Worm (Caenorhabditis elegans): ENCODE results near the gene tam-1.

tam-1 gene

ce11 chrV:4962968-4963367 is at the start of gene tam-1:
Gene tam-1 (minus strand): TSS chrV:4963102.
- TF ChIP-seq nhr-85 (tag) (peak; percentile 8), skn-1 (tag; optimal IDR thresholded peaks at IDR 0.05) (peak; percentile 10), lin-14 (GFP tag; optimal IDR thresholded peaks at IDR 0.05) (peak; percentile 61), sptf-1 (tag; optimal IDR thresholded peaks at IDR 0.05) (no peak)

ce11 chrV:5012193-5012853 is 49.4 kb upstream of the tam-1 start, which contains the start of gene srr-6:
Gene srr-6 (plus strand): TSS chrV:5012803.
- TF ChIP-seq nhr-11 (tag; optimal IDR thresholded peaks at IDR 0.05), result no peak
- no peak for TF ChIP-seq nhr-71 (tag; optimal IDR thresholded peaks at IDR 0.05)
- no peak for TF ChIP-seq nhr-28 (tag; optimal IDR thresholded peaks at IDR 0.05)
- peak; percentile 47 for TF ChIP-seq elt-2 (tag; optimal IDR thresholded peaks at IDR 0.05)
- TF ChIP-seq blmp-1 (tag; optimal IDR thresholded peaks at IDR 0.05), result no peak
- TF ChIP-seq dsc-1 (tag; optimal IDR thresholded peaks at IDR 0.05), result no peak

ce11 chrV:5001386-5001785 is 38.5 kb upstream of the tam-1 start, which contains the start of gene srr-8:
Gene srr-8 (plus strand): TSS chrV:5001686.
- no peak for TF ChIP-seq sup-37 (GFP tag; optimal IDR thresholded peaks at IDR 0.05)
- no peak for TF ChIP-seq mdl-1 (tag; optimal IDR thresholded peaks at IDR 0.05)
- TF ChIP-seq unc-130 (tag; optimal IDR thresholded peaks at IDR 0.05), result no peak
- no peak for TF ChIP-seq ztf-11 (tag; optimal IDR thresholded peaks at IDR 0.05)
- no peak for TF ChIP-seq pax-3 (tag; optimal IDR thresholded peaks at IDR 0.05)
- no peak for TF ChIP-seq fos-1 (tag; optimal IDR thresholded peaks at IDR 0.05)
- TF ChIP-seq dpl-1 (GFP tag; optimal IDR thresholded peaks at IDR 0.05), result no peak
- TF ChIP-seq unc-30 (tag; optimal IDR thresholded peaks at IDR 0.05), result no peak
- TF ChIP-seq pag-3 (tag; optimal IDR thresholded peaks at IDR 0.05; ENCODE audit: borderline replicate concordance, insufficient read depth), result no peak
- no peak for TF ChIP-seq egl-13 (tag; optimal IDR thresholded peaks at IDR 0.05)
- no peak for TF ChIP-seq C16A3.4 (tag; optimal IDR thresholded peaks at IDR 0.05)
- TF ChIP-seq elt-2 (tag; optimal IDR thresholded peaks at IDR 0.05), result no peak
- TF ChIP-seq sptf-1 (tag; optimal IDR thresholded peaks at IDR 0.05), result no peak

- TF ChIP-seq snu-23 (GFP tag; optimal IDR thresholded peaks at IDR 0.05) (no peak), pag-3 (tag; optimal IDR thresholded peaks at IDR 0.05; ENCODE audit: borderline replicate concordance, insufficient read depth) (no peak), elt-2 (tag; optimal IDR thresholded peaks at IDR 0.05) (peak; percentile 48), hlh-4 (tag; optimal IDR thresholded peaks at IDR 0.05) (no peak), ets-5 (GFP tag; IDR thresholded peaks at IDR 0.05) (no peak)
Measured at ce11 chrV:5000406-5000805, 37.5 kb upstream of the tam-1 start, which contains the start of gene ugt-7. Gene ugt-7 (minus strand): TSS chrV:5000566.

ce11 chrV:4995155-4995554 is 32.3 kb upstream of the tam-1 start, which contains the start of gene ncx-9:
Gene ncx-9 (minus strand): TSS chrV:4995255.
- TF ChIP-seq nhr-90 (tag; optimal IDR thresholded peaks at IDR 0.05; ENCODE audit: poor library complexity) (no peak), mep-1 (tag; optimal IDR thresholded peaks at IDR 0.05) (no peak), lir-3 (tag; optimal IDR thresholded peaks at IDR 0.05; ENCODE audit: poor library complexity) (no peak), pqm-1 (tag; optimal IDR thresholded peaks at IDR 0.05) (no peak), ztf-11 (tag; optimal IDR thresholded peaks at IDR 0.05) (no peak), F16B12.6 (tag; optimal IDR thresholded peaks at IDR 0.05) (no peak), ceh-88 (GFP tag; IDR thresholded peaks at IDR 0.05) (no peak), aha-1 (tag; optimal IDR thresholded peaks at IDR 0.05) (no peak), isw-1 (GFP tag; IDR thresholded peaks at IDR 0.05) (no peak), elt-2 (tag; optimal IDR thresholded peaks at IDR 0.05) (no peak), snpc-4 (tag; optimal IDR thresholded peaks at IDR 0.05) (no peak), ama-1 (optimal IDR thresholded peaks at IDR 0.05) (no peak), rnt-1 (tag; optimal IDR thresholded peaks at IDR 0.05) (no peak), vab-15 (tag; optimal IDR thresholded peaks at IDR 0.05) (no peak), nhr-19 (GFP tag; conservative IDR thresholded peaks at IDR 0.05) (no peak)

Data from whole organism, L1 larva.